Worm (Caenorhabditis elegans) whole organism, L3 larva: Measurements from ENCODE around the gene srm-2.

Source experiments
- R02D3.7 ChIP-seq: fragments of 150-350 bp; optimal IDR thresholded peaks from 2 replicates; lab custom pipeline; 2014; ENCODE audit warnings: missing biosample characterization, missing genetic modification characterization
- ZK546.5 ChIP-seq: sonication (generic microtip); optimal IDR thresholded peaks from 2 replicates; lab custom pipeline; 2017; ENCODE audit warnings: missing biosample characterization, missing genetic modification characterization
- aly-2 ChIP-seq: fragments of 150-350 bp; optimal IDR thresholded peaks from 2 replicates; lab custom pipeline; 2014; ENCODE audit warnings: missing biosample characterization, missing genetic modification characterization
- ama-1 ChIP-seq: fragments of 150-350 bp; optimal IDR thresholded peaks from 2 replicates; lab custom pipeline; 2018
- ceh-16 ChIP-seq: sonication (generic microtip); optimal IDR thresholded peaks from 2 replicates; lab custom pipeline; 2017; ENCODE audit warnings: missing biosample characterization, missing genetic modification characterization
- ceh-28 ChIP-seq: fragments of 150-350 bp; optimal IDR thresholded peaks from 2 replicates; lab custom pipeline; 2014; ENCODE audit warnings: missing biosample characterization, missing genetic modification reagents, missing genetic modification characterization
- ceh-9 ChIP-seq: sonication (generic microtip); optimal IDR thresholded peaks from 2 replicates; lab custom pipeline; 2018; ENCODE audit warnings: missing biosample characterization, missing genetic modification characterization
- egl-27 ChIP-seq: sonication (generic microtip); optimal IDR thresholded peaks from 4 replicates; lab custom pipeline; 2017; ENCODE audit warnings: missing biosample characterization, missing genetic modification reagents, missing genetic modification characterization
- egl-5 ChIP-seq: fragments of 150-350 bp; optimal IDR thresholded peaks from 2 replicates; lab custom pipeline; 2017; ENCODE audit warnings: missing biosample characterization, missing genetic modification reagents, missing genetic modification characterization, inconsistent platforms
- elt-2 ChIP-seq: sonication (generic microtip); optimal IDR thresholded peaks from 2 replicates; lab custom pipeline; 2016; ENCODE audit warnings: missing genetic modification reagents, mild to moderate bottlenecking, missing genetic modification characterization, missing compliant biosample characterization
- elt-3 ChIP-seq, 3 experiments: fragments of 150-350 bp in 1 of 3; sonication (generic microtip) in 2 of 3; optimal IDR thresholded peaks; 2 replicates in 2 of 3; 4 replicates in 1 of 3; lab custom pipeline; 2014 to 2017; ENCODE audit warnings: missing biosample characterization in 3 of 3, missing genetic modification characterization in 3 of 3
- fkh-10 ChIP-seq: sonication (generic microtip); optimal IDR thresholded peaks from 2 replicates; lab custom pipeline; 2017; ENCODE audit warnings: missing biosample characterization, missing genetic modification reagents, missing genetic modification characterization
- fkh-2 ChIP-seq: fragments of 150-350 bp; optimal IDR thresholded peaks from 2 replicates; lab custom pipeline; 2014; ENCODE audit warnings: missing biosample characterization, missing genetic modification reagents, missing genetic modification characterization
- hmg-11 ChIP-seq: sonication (generic microtip); optimal IDR thresholded peaks from 2 replicates; lab custom pipeline; 2016; ENCODE audit warnings: missing genetic modification characterization, missing compliant biosample characterization
- jun-1 ChIP-seq: fragments of 150-350 bp; optimal IDR thresholded peaks from 2 replicates; lab custom pipeline; 2014; ENCODE audit warnings: missing biosample characterization, missing genetic modification reagents, missing genetic modification characterization
- lin-15B ChIP-seq: fragments of 150-350 bp; optimal IDR thresholded peaks from 2 replicates; lab custom pipeline; 2014; ENCODE audit warnings: missing biosample characterization, missing genetic modification characterization
- lin-39 ChIP-seq: fragments of 150-350 bp; optimal IDR thresholded peaks from 2 replicates; lab custom pipeline; 2018; ENCODE audit warnings: missing biosample characterization, missing genetic modification reagents, missing genetic modification characterization
- lsy-12 ChIP-seq: sonication (generic microtip); optimal IDR thresholded peaks from 2 replicates; lab custom pipeline; 2016; ENCODE audit warnings: mild to moderate bottlenecking, missing genetic modification characterization, missing compliant biosample characterization
- mml-1 ChIP-seq: fragments of 150-350 bp; sonication (generic microtip); optimal IDR thresholded peaks from 3 replicates; lab custom pipeline; 2014; ENCODE audit warnings: missing biosample characterization, missing genetic modification characterization
- nfya-1 ChIP-seq: sonication (generic microtip); optimal IDR thresholded peaks from 2 replicates; lab custom pipeline; 2017; ENCODE audit warnings: missing genetic modification characterization, mild to moderate bottlenecking, missing compliant biosample characterization, antibody characterized with exemption, moderate library complexity; ENCODE audit not compliant: insufficient read depth
- nhr-11 ChIP-seq: fragments of 150-350 bp; optimal IDR thresholded peaks from 2 replicates; lab custom pipeline; 2014; ENCODE audit warnings: missing biosample characterization, missing genetic modification characterization
- nhr-12 ChIP-seq: fragments of 150-350 bp; optimal IDR thresholded peaks from 2 replicates; lab custom pipeline; 2014; ENCODE audit warnings: missing biosample characterization, missing genetic modification characterization
- nhr-23 ChIP-seq: fragments of 150-350 bp; optimal IDR thresholded peaks from 2 replicates; lab custom pipeline; 2014; ENCODE audit warnings: missing biosample characterization, missing genetic modification reagents, missing genetic modification characterization
- nhr-237 ChIP-seq: fragments of 150-350 bp; optimal IDR thresholded peaks from 2 replicates; lab custom pipeline; 2014; ENCODE audit warnings: missing biosample characterization, missing genetic modification characterization
- nhr-25 ChIP-seq: sonication (generic microtip); optimal IDR thresholded peaks from 2 replicates; lab custom pipeline; 2017; ENCODE audit warnings: missing biosample characterization, missing genetic modification characterization
- nhr-76 ChIP-seq: fragments of 150-350 bp; sonication (generic microtip); optimal IDR thresholded peaks from 5 replicates; lab custom pipeline; 2014; ENCODE audit warnings: missing biosample characterization, missing genetic modification characterization
- nhr-77 ChIP-seq: fragments of 150-350 bp; optimal IDR thresholded peaks from 2 replicates; lab custom pipeline; 2014; ENCODE audit warnings: missing biosample characterization, missing genetic modification characterization
- pha-4 ChIP-seq: fragments of 150-350 bp; optimal IDR thresholded peaks from 2 replicates; lab custom pipeline; 2014; ENCODE audit warnings: missing biosample characterization, missing genetic modification reagents, missing genetic modification characterization
- pqm-1 ChIP-seq: fragments of 150-350 bp; optimal IDR thresholded peaks from 2 replicates; lab custom pipeline; 2017; ENCODE audit warnings: missing biosample characterization, missing genetic modification characterization, inconsistent platforms
- sea-2 ChIP-seq: fragments of 150-350 bp; sonication (generic microtip); optimal IDR thresholded peaks from 4 replicates; lab custom pipeline; 2014; ENCODE audit warnings: missing biosample characterization, missing genetic modification reagents, missing genetic modification characterization
- skn-1 ChIP-seq: fragments of 150-350 bp; optimal IDR thresholded peaks from 2 replicates; lab custom pipeline; 2014; ENCODE audit warnings: missing biosample characterization, missing genetic modification characterization
- snpc-4 ChIP-seq: fragments of 150-350 bp; optimal IDR thresholded peaks from 2 replicates; lab custom pipeline; 2014; ENCODE audit warnings: missing biosample characterization, missing genetic modification characterization
- tbx-2 ChIP-seq: sonication (generic microtip); optimal IDR thresholded peaks from 2 replicates; lab custom pipeline; 2016; ENCODE audit warnings: mild to moderate bottlenecking, missing genetic modification characterization, missing compliant biosample characterization
- unc-62 ChIP-seq: fragments of 150-350 bp; sonication (generic microtip); optimal IDR thresholded peaks from 4 replicates; lab custom pipeline; 2014; ENCODE audit warnings: missing biosample characterization, missing genetic modification reagents, missing genetic modification characterization
- zag-1 ChIP-seq: fragments of 150-350 bp; optimal IDR thresholded peaks from 2 replicates; lab custom pipeline; 2014; ENCODE audit warnings: missing biosample characterization, missing genetic modification characterization
- ztf-11 ChIP-seq: fragments of 150-350 bp; optimal IDR thresholded peaks from 2 replicates; lab custom pipeline; 2014; ENCODE audit warnings: missing biosample characterization, missing genetic modification characterization
- ztf-4 ChIP-seq: fragments of 150-350 bp; optimal IDR thresholded peaks from 2 replicates; lab custom pipeline; 2014; ENCODE audit warnings: missing biosample characterization, missing genetic modification characterization

Gene srm-2

DNA sequence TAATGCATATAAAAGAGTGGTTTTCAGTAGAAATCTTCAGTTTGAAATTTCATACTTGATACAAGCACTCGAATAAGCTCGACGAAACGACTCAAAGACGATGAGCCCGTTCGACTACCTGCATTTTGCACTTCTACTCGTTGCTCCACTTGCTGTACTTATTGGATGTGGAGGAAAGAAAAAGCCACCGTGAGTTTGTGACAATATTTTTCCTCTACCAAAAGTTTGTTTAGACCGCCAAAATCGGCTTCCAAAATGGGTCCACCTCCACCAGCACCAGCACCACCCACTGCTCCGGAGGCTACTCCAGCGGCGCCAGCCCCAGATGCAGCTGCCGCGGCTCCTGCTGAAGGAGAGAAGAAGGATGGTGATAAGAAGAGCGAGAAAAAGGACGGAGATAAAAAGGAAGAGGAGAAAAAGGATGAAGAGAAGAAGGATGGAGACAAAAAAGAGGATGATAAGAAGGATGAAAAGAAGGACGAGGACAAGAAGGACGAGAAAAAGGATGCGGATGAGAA lies 31.2 kb upstream of the srm-2 start, which contains the start of gene E03H12.5:
TSS of gene E03H12.5 (plus strand) at position 51 of the 518 bp plus-strand sequence.
- TF ChIP-seq egl-27 (tag; lab: Kevin White, UChicago) = no peak
- no peak for TF ChIP-seq unc-62 (GFP tag; lab: Kevin White, UChicago)
- TF ChIP-seq nhr-76 (tag; lab: Kevin White, UChicago) = no peak
- TF ChIP-seq fkh-2 (tag; lab: Kevin White, UChicago) = no peak
- no peak for TF ChIP-seq tbx-2
- no peak for TF ChIP-seq ztf-4
- TF ChIP-seq nhr-77 = no peak
- no peak for TF ChIP-seq egl-5 (tag; lab: Kevin White, UChicago)
- TF ChIP-seq nhr-237 (tag; lab: Kevin White, UChicago) = no peak
- TF ChIP-seq R02D3.7 (tag; lab: Kevin White, UChicago) = no peak
- TF ChIP-seq skn-1 = no peak
- no peak for TF ChIP-seq elt-3 (tag; optimal IDR thresholded peaks at IDR 0.05; lab: Kevin White, UChicago)
- no peak for TF ChIP-seq aly-2
- no peak for TF ChIP-seq lin-15B
- TF ChIP-seq ceh-28 (tag; lab: Kevin White, UChicago) = no peak
- no peak for TF ChIP-seq mml-1 (tag; lab: Kevin White, UChicago)
- no peak for TF ChIP-seq snpc-4 (tag; lab: Kevin White, UChicago)
- no peak for TF ChIP-seq ceh-9 (tag; lab: Kevin White, UChicago)

DNA sequence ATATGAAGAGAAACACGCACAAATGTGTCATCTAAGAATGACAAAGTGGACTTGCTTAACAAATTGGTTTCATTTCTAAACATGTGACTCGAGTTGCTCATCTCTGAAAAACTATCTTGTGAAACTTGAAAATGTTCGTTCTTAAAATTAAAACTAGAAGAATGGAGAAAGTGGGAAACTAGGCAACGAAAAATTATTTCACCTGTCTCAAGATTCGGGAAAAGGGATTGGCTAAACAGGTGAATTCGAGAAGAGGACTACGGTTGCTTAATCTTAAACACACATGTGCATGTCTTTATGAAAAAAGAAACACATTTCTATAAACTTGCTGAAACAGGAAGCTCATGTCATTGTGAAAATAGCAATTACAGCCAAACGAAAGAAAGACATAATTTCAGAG lies 27.5 kb upstream of the srm-2 start, which contains the start of gene srz-24:
TSS of gene srz-24 (minus strand) at position 101 of the 400 bp plus-strand sequence.
- no peak for TF ChIP-seq jun-1 (tag; lab: Kevin White, UChicago)
- no peak for TF ChIP-seq R02D3.7 (tag; lab: Kevin White, UChicago)
- TF ChIP-seq ama-1 (lab: Kevin White, UChicago) = no peak
- TF ChIP-seq ZK546.5 = no peak
- TF ChIP-seq lin-39 (tag; lab: Kevin White, UChicago) = no peak
- TF ChIP-seq pqm-1 (tag; lab: Kevin White, UChicago) = no peak
- TF ChIP-seq sea-2 (GFP tag; lab: Kevin White, UChicago) = no peak
- no peak for TF ChIP-seq fkh-10 (GFP tag; lab: Kevin White, UChicago)
- TF ChIP-seq, all 47 proteins: peak for 0

- TF ChIP-seq unc-62 (GFP tag; lab: Kevin White, UChicago) = no peak
These were observed 26.0 kb upstream of the srm-2 start, which contains the start of gene E03H12.4 for ce11 chrIV:4982477-4982876. Gene E03H12.4 (plus strand): TSS chrIV:4982596.

DNA sequence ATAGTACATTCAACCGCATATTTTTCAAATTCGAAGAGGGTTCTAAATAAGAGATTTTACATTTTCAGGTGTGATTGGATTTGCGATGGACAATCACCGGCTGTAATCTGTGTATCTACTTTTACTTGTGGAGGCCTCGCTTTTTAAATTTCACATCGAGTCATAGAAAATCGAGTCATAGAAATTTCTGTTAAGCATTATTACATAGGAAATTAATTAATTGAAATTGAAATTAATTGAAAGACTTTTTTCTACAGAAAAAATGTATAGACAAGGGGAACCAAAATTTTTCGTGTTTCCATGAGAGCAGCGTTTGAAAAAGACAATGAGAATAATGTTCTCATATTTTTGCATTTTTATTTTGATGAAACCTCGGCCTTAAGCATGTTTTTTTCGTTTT lies 24.7 kb upstream of the srm-2 start, which contains the start of gene clec-176:
TSS of gene clec-176 (plus strand) at position 301 of the 400 bp plus-strand sequence.
- TF ChIP-seq pqm-1 (tag; lab: Kevin White, UChicago) = no peak
- TF ChIP-seq ceh-16 (tag; lab: Kevin White, UChicago) = no peak
- TF ChIP-seq ztf-11 = no peak
- TF ChIP-seq tbx-2 = no peak
- TF ChIP-seq hmg-11 (tag; lab: Kevin White, UChicago) = no peak
- TF ChIP-seq skn-1 = no peak
- TF ChIP-seq fkh-2 (tag; lab: Kevin White, UChicago) = no peak
- no peak for TF ChIP-seq nhr-76 (tag; lab: Kevin White, UChicago)
- no peak for TF ChIP-seq R02D3.7 (tag; lab: Kevin White, UChicago)
- TF ChIP-seq elt-2 (tag; lab: Kevin White, UChicago) = no peak
- TF ChIP-seq zag-1 (tag; lab: Kevin White, UChicago) = no peak
- TF ChIP-seq nhr-237 (tag; lab: Kevin White, UChicago) = no peak
- TF ChIP-seq mml-1 (tag; lab: Kevin White, UChicago) = no peak
- no peak for TF ChIP-seq ceh-28 (tag; lab: Kevin White, UChicago)
- TF ChIP-seq aly-2 = no peak
- no peak for TF ChIP-seq nhr-11 (tag; lab: Kevin White, UChicago)
- TF ChIP-seq egl-5 (tag; lab: Kevin White, UChicago) = no peak
- TF ChIP-seq sea-2 (GFP tag; lab: Kevin White, UChicago) = no peak
- no peak for TF ChIP-seq pha-4 (tag; lab: Kevin White, UChicago)
- TF ChIP-seq elt-3 (tag; optimal IDR thresholded peaks at IDR 0.05; lab: Kevin White, UChicago) = no peak

DNA sequence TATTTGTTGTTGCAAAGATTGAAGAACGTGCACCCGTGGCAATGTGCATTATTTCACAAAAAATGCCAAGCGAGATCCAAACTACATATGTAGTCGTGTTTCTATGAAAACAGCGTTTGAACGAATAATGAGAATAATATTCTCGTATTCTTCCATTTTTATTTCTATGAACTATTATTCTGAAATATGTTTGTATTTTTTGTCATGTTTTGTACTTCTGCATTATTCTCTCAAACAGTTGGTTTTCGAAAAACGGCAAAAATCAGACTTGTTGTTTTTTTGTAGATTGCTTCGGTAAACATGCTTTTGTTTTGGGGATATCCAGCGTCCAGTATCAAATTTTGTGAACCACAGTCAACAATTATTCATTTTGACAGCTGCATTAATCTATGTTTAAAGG lies 22.2 kb upstream of the srm-2 start, which contains the start of gene clec-177:
TSS of gene clec-177 (plus strand) at position 301 of the 400 bp plus-strand sequence.
- TF ChIP-seq elt-3 (tag; optimal IDR thresholded peaks at IDR 0.05; lab: Kevin White, UChicago) (no peak), nhr-25 (tag; lab: Kevin White, UChicago) (no peak), nfya-1 (no peak), hmg-11 (tag; lab: Kevin White, UChicago) (no peak), egl-27 (tag; lab: Kevin White, UChicago) (no peak), nhr-11 (tag; lab: Kevin White, UChicago) (no peak), lsy-12 (tag; lab: Kevin White, UChicago) (no peak), nhr-77 (no peak), lin-15B (no peak), pha-4 (tag; lab: Kevin White, UChicago) (no peak), fkh-2 (tag; lab: Kevin White, UChicago) (no peak), nhr-23 (tag; lab: Kevin White, UChicago) (no peak), nhr-12 (no peak), jun-1 (tag; lab: Kevin White, UChicago) (no peak), ceh-16 (tag; lab: Kevin White, UChicago) (no peak), aly-2 (no peak)
